Worm (Caenorhabditis elegans) whole organism, young adult: ENCODE measurements around the gene F12F6.1.

Experiments used
- D2030.7 ChIP-seq: fragments of 200-800 bp; sonication (Bioruptor generic); IDR thresholded peaks from 2 replicates; pipeline ENCODE4 v1.3.6; 2022; ENCODE audit warnings: missing genetic modification reagents, missing genetic modification characterization, missing compliant biosample characterization
- F55B11.4 ChIP-seq: sonication (generic microtip); optimal IDR thresholded peaks from 2 replicates; lab custom pipeline; 2016; ENCODE audit warnings: missing compliant biosample characterization, missing genetic modification characterization, borderline replicate concordance; ENCODE audit not compliant: insufficient read depth
- F57C9.4 ChIP-seq: sonication (generic microtip); optimal IDR thresholded peaks from 2 replicates; lab custom pipeline; 2017; ENCODE audit warnings: mild to moderate bottlenecking, missing genetic modification characterization, missing compliant biosample characterization
- K11D2.4 ChIP-seq: fragments of 200-800 bp; sonication (Bioruptor generic); IDR thresholded peaks from 2 replicates; pipeline ENCODE4 v1.3.6; 2022; ENCODE audit warnings: missing genetic modification reagents, missing genetic modification characterization, missing compliant biosample characterization
- T07F8.4 ChIP-seq: sonication (generic microtip); optimal IDR thresholded peaks from 2 replicates; lab custom pipeline; 2016; ENCODE audit warnings: mild to moderate bottlenecking, missing genetic modification characterization, moderate library complexity, missing compliant biosample characterization
- akir-1 ChIP-seq: fragments of 200-800 bp; sonication (Bioruptor generic); optimal IDR thresholded peaks from 2 replicates; lab custom pipeline; 2018; ENCODE audit warnings: mild to moderate bottlenecking, missing genetic modification characterization, moderate library complexity, missing compliant biosample characterization
- ama-1 ChIP-seq, 3 experiments: fragments of 150-350 bp in 1 of 3; sonication (generic microtip) in 2 of 3; optimal IDR thresholded peaks; 2 replicates each; lab custom pipeline; 2014 to 2018; ENCODE audit warnings: missing biosample characterization in 2 of 3, missing genetic modification characterization in 2 of 3, missing genetic modification reagents in 2 of 3
- aptf-3 ChIP-seq: fragments of 200-800 bp; sonication (Bioruptor generic); IDR thresholded peaks from 2 replicates; pipeline ENCODE4 v1.3.6; 2022; ENCODE audit warnings: missing genetic modification characterization, missing compliant biosample characterization
- attf-3 ChIP-seq: fragments of 200-800 bp; sonication (Bioruptor generic); conservative IDR thresholded peaks from 2 replicates; pipeline ENCODE4 v1.3.6; 2022; ENCODE audit warnings: missing genetic modification reagents, missing genetic modification characterization, missing compliant biosample characterization
- attf-5 ChIP-seq: fragments of 200-800 bp; sonication (Bioruptor generic); optimal IDR thresholded peaks from 2 replicates; lab custom pipeline; 2018; ENCODE audit warnings: mild to moderate bottlenecking, missing genetic modification characterization, missing compliant biosample characterization
- attf-6 ChIP-seq: fragments of 200-800 bp; sonication (Bioruptor generic); IDR thresholded peaks from 2 replicates; pipeline ENCODE4 v1.3.6; 2022; ENCODE audit warnings: missing genetic modification reagents, missing genetic modification characterization, missing compliant biosample characterization
- ccch-3 ChIP-seq: fragments of 200-800 bp; sonication (Bioruptor generic); optimal IDR thresholded peaks from 2 replicates; lab custom pipeline; 2018; ENCODE audit warnings: mild to moderate bottlenecking, missing genetic modification characterization, missing compliant biosample characterization
- cebp-1 ChIP-seq, 2 experiments: fragments of 200-800 bp in 1 of 2; sonication (Bioruptor generic) in 1 of 2; sonication (generic microtip) in 1 of 2; IDR thresholded peaks in 1 of 2; optimal IDR thresholded peaks in 1 of 2; 2 replicates each; pipeline versions ENCODE4 v1.3.6 to Lab custom; 2017 to 2022; ENCODE audit warnings: missing compliant biosample characterization in 2 of 2, missing genetic modification characterization in 2 of 2, mild to moderate bottlenecking in 1 of 2, missing genetic modification reagents in 1 of 2, moderate library complexity in 1 of 2
- ceh-79 ChIP-seq: sonication (generic microtip); optimal IDR thresholded peaks from 2 replicates; lab custom pipeline; 2017; ENCODE audit warnings: mild to moderate bottlenecking, missing genetic modification characterization, missing compliant biosample characterization
- dox-1 ChIP-seq: fragments of 200-800 bp; sonication (Bioruptor generic); IDR thresholded peaks from 2 replicates; pipeline ENCODE4 v1.3.6; 2022; ENCODE audit warnings: missing genetic modification reagents, missing genetic modification characterization, missing compliant biosample characterization
- efl-1 ChIP-seq: fragments of 150-350 bp; optimal IDR thresholded peaks from 2 replicates; lab custom pipeline; 2014; ENCODE audit warnings: missing biosample characterization, missing genetic modification reagents, missing genetic modification characterization
- egl-44 ChIP-seq: fragments of 200-800 bp; sonication (Bioruptor generic); IDR thresholded peaks from 2 replicates; pipeline ENCODE4 v1.3.6; 2022; ENCODE audit warnings: missing genetic modification reagents, missing genetic modification characterization, missing compliant biosample characterization
- egrh-3 ChIP-seq: fragments of 200-800 bp; sonication (Bioruptor generic); IDR thresholded peaks from 2 replicates; pipeline ENCODE4 v1.3.6; 2022; ENCODE audit warnings: missing genetic modification reagents, missing genetic modification characterization, missing compliant biosample characterization
- hlh-12 ChIP-seq: sonication (generic microtip); optimal IDR thresholded peaks from 2 replicates; lab custom pipeline; 2016; ENCODE audit warnings: missing genetic modification characterization, missing compliant biosample characterization
- hlh-26 ChIP-seq: fragments of 200-800 bp; sonication (Bioruptor generic); conservative IDR thresholded peaks from 2 replicates; pipeline ENCODE4 v1.3.6; 2022; ENCODE audit warnings: missing genetic modification reagents, missing genetic modification characterization, missing compliant biosample characterization
- hmg-20 ChIP-seq: fragments of 200-800 bp; sonication (Bioruptor generic); IDR thresholded peaks from 2 replicates; pipeline ENCODE4 v1.3.6; 2022; ENCODE audit warnings: missing genetic modification reagents, missing genetic modification characterization, missing compliant biosample characterization
- lag-1 ChIP-seq: fragments of 200-800 bp; sonication (Bioruptor generic); IDR thresholded peaks from 2 replicates; pipeline ENCODE4 v1.3.6; 2022; ENCODE audit warnings: missing genetic modification reagents, missing genetic modification characterization, missing compliant biosample characterization
- lin-35 ChIP-seq, 3 experiments: fragments of 150-350 bp in 2 of 3; sonication (generic microtip) in 1 of 3; optimal IDR thresholded peaks; 2 replicates each; lab custom pipeline; 2014 to 2018; ENCODE audit warnings: missing biosample characterization in 3 of 3, missing genetic modification characterization in 3 of 3, missing genetic modification reagents in 3 of 3
- mcd-1 ChIP-seq: fragments of 200-800 bp; sonication (Bioruptor generic); IDR thresholded peaks from 2 replicates; pipeline ENCODE4 v1.3.6; 2022; ENCODE audit warnings: missing genetic modification reagents, missing genetic modification characterization, missing compliant biosample characterization
- nhr-80 ChIP-seq: sonication (generic microtip); optimal IDR thresholded peaks from 2 replicates; lab custom pipeline; 2016; ENCODE audit warnings: missing genetic modification characterization, missing compliant biosample characterization
- rcor-1 ChIP-seq: fragments of 200-800 bp; sonication (Bioruptor generic); IDR thresholded peaks from 2 replicates; pipeline ENCODE4 v1.3.6; 2022; ENCODE audit warnings: missing genetic modification reagents, missing genetic modification characterization, missing compliant biosample characterization
- repo-1 ChIP-seq: sonication (generic microtip); optimal IDR thresholded peaks from 2 replicates; lab custom pipeline; 2017; ENCODE audit warnings: mild to moderate bottlenecking, missing genetic modification characterization, missing compliant biosample characterization
- rpc-1 ChIP-seq, 2 experiments: fragments of 150-350 bp in 1 of 2; sonication (generic microtip) in 1 of 2; optimal IDR thresholded peaks; 2 replicates each; lab custom pipeline; 2014 to 2018; ENCODE audit warnings: missing biosample characterization in 1 of 2, missing genetic modification characterization in 1 of 2, missing genetic modification reagents in 1 of 2, missing genotype in 1 of 2
- tbp1 ChIP-seq: fragments of 200-800 bp; sonication (Bioruptor generic); optimal IDR thresholded peaks from 2 replicates; lab custom pipeline; 2018; ENCODE audit warnings: mild to moderate bottlenecking, missing genetic modification characterization, missing compliant biosample characterization
- zfh-2 ChIP-seq: fragments of 200-800 bp; sonication (Bioruptor generic); conservative IDR thresholded peaks from 2 replicates; pipeline ENCODE4 v1.3.6; 2022; ENCODE audit warnings: missing genetic modification reagents, missing genetic modification characterization, missing compliant biosample characterization
- ztf-25 ChIP-seq: fragments of 200-800 bp; sonication (Bioruptor generic); IDR thresholded peaks from 2 replicates; pipeline ENCODE4 v1.3.6; 2022; ENCODE audit warnings: missing genetic modification reagents, missing genetic modification characterization, missing compliant biosample characterization

F12F6.1 gene

DNA sequence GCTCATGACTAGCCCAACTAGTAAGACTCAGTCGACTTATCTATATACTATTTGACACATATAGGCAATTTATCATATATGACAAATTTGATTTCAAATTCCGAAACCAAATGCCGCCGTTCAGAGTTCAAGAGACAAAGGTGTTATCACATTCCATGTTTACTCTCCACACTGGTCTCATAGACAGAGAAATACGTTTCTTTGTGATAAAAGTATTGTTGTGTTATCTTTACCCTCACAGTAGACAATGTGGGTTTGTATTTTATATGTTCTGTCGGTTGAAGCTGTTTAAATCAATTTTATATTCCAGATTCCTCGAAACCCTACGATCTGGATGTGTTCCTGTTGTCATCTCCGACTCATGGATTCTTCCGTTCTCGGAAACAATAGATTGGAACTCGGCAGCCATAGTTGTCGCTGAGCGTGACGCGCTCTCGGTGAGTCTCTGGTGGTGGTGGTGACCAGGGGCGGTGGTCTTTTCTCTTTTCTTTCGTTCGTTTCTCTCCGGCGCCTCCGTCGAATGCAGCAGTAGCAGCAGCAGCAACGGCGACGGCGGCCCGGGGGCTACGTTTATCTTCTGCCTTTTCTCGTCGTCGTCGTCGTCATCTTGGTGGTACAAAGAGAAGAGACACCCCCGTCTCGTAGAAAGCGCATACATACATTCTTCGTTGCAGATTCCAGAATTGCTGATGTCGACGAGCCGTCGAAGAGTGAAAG, 1.1 kb upstream of the F12F6.1 start:
- TF ChIP-seq egrh-3 (GFP tag; lab: Robert Waterston, UW), result peak; percentile 49; the same call in 1 of the 2 replicates
- TF ChIP-seq nhr-80 (tag; lab: Kevin White, UChicago), result peak; percentile 6
- no peak for TF ChIP-seq hmg-20 (GFP tag; lab: Robert Waterston, UW)
- peak; percentile 84 for TF ChIP-seq zfh-2 (GFP tag; lab: Robert Waterston, UW)
- no peak for TF ChIP-seq lag-1 (GFP tag; lab: Robert Waterston, UW)
- TF ChIP-seq hlh-12, result no peak
- TF ChIP-seq, all 124 proteins: peak for 3

ce11 chrIV:11584853-11585252, 1.1 kb downstream of the F12F6.1 start:
- TF ChIP-seq mcd-1 (GFP tag; lab: Robert Waterston, UW) (no peak), rcor-1 (GFP tag; lab: Robert Waterston, UW) (no peak), ztf-25 (GFP tag; lab: Robert Waterston, UW) (no peak), dox-1 (GFP tag; lab: Robert Waterston, UW) (peak; percentile 21; the same call in 1 of the 2 replicates), attf-3 (GFP tag; lab: Robert Waterston, UW) (0 out of 2 replicates have a peak, but pooled peaks have one; percentile 21), cebp-1 (GFP tag; IDR thresholded peaks at IDR 0.05; lab: Robert Waterston, UW) (no peak), cebp-1 (tag; optimal IDR thresholded peaks at IDR 0.05; lab: Kevin White, UChicago) (peak; percentile 52), nhr-80 (tag; lab: Kevin White, UChicago) (peak; percentile 53)

ce11 chrIV:11586484-11586883, 2.7 kb downstream of the F12F6.1 start:
- TF ChIP-seq aptf-3 (no peak), F57C9.4 (tag; lab: Kevin White, UChicago) (no peak), egl-44 (GFP tag; lab: Robert Waterston, UW) (no peak), K11D2.4 (GFP tag; lab: Robert Waterston, UW) (no peak), efl-1 (GFP tag; lab: Kevin White, UChicago) (no peak), akir-1 (GFP tag; lab: Kevin White, UChicago) (no peak), repo-1 (tag; lab: Kevin White, UChicago) (peak; percentile 0)

- no peak for TF ChIP-seq ama-1 (optimal IDR thresholded peaks at IDR 0.05; lab: Kevin White, UChicago)
- TF ChIP-seq ama-1 (GFP tag; optimal IDR thresholded peaks at IDR 0.05; lab: Kevin White, UChicago), result no peak
- no peak for TF ChIP-seq lin-35 (GFP tag; optimal IDR thresholded peaks at IDR 0.05; lab: Kevin White, UChicago)
- TF ChIP-seq ccch-3 (GFP tag; lab: Kevin White, UChicago), result no peak
- no peak for TF ChIP-seq rpc-1 (optimal IDR thresholded peaks at IDR 0.05; lab: Kevin White, UChicago)
- no peak for TF ChIP-seq rpc-1 (tag; optimal IDR thresholded peaks at IDR 0.05; lab: Kevin White, UChicago)
- TF ChIP-seq tbp1 (GFP tag; lab: Kevin White, UChicago), result no peak
- TF ChIP-seq D2030.7 (GFP tag; lab: Robert Waterston, UW), result no peak
- no peak for TF ChIP-seq attf-3 (GFP tag; lab: Robert Waterston, UW)
- TF ChIP-seq T07F8.4 (tag; lab: Kevin White, UChicago), result no peak
- TF ChIP-seq attf-6, result no peak
- no peak for TF ChIP-seq hlh-26 (GFP tag; lab: Robert Waterston, UW)
- no peak for TF ChIP-seq F55B11.4 (tag; lab: Kevin White, UChicago)
- TF ChIP-seq ceh-79, result no peak
- no peak for TF ChIP-seq attf-5 (GFP tag; lab: Kevin White, UChicago)
Measured at ce11 chrIV:11592165-11592564, 8.4 kb downstream of the F12F6.1 start, which contains the start of gene spe-36. spe-36 (minus strand) TSS chrIV:11592265.
